Fruit fly (Drosophila melanogaster) whole organism, prepupa: ENCODE data around the gene CG43678.

ENCODE experiments used
- CG16779 ChIP-seq: fragments of 200-800 bp; sonication (Bioruptor generic); optimal IDR thresholded peaks from 3 replicates; lab custom pipeline; 2017; ENCODE audit warnings: missing biosample characterization, mild to moderate bottlenecking, missing genetic modification characterization
- CG31627 ChIP-seq: fragments of 200-800 bp; sonication (Bioruptor generic); optimal IDR thresholded peaks from 3 replicates; lab custom pipeline; 2016; ENCODE audit warnings: missing biosample characterization, missing genetic modification characterization
- CG3919 ChIP-seq: fragments of 200-800 bp; sonication (Bioruptor generic); optimal IDR thresholded peaks from 3 replicates; lab custom pipeline; 2016; ENCODE audit warnings: missing biosample characterization, missing genetic modification characterization
- CG4318 ChIP-seq: fragments of 200-800 bp; sonication (Bioruptor generic); optimal IDR thresholded peaks from 3 replicates; lab custom pipeline; 2017; ENCODE audit warnings: missing biosample characterization, mild to moderate bottlenecking, missing genetic modification characterization
- CG6792 ChIP-seq: fragments of 200-800 bp; sonication (Bioruptor generic); optimal IDR thresholded peaks from 3 replicates; lab custom pipeline; 2016; ENCODE audit warnings: missing biosample characterization, missing genetic modification characterization
- CG6808 ChIP-seq: fragments of 200-800 bp; sonication (Bioruptor generic); optimal IDR thresholded peaks from 3 replicates; lab custom pipeline; 2017; ENCODE audit warnings: missing biosample characterization, missing genetic modification characterization, mild to moderate bottlenecking, moderate library complexity, missing genetic modification reagents
- CG6854 ChIP-seq: fragments of 200-800 bp; sonication (Bioruptor generic); optimal IDR thresholded peaks from 2 replicates; lab custom pipeline; 2017; ENCODE audit warnings: missing biosample characterization, mild to moderate bottlenecking, missing genetic modification characterization
- Eip78C ChIP-seq: fragments of 200-800 bp; sonication (Bioruptor generic); peaks from one replicate; lab custom pipeline; 2016; ENCODE audit warnings: missing biosample characterization, missing genetic modification characterization
- Hr39 ChIP-seq: fragments of 200-800 bp; sonication (Bioruptor generic); optimal IDR thresholded peaks from 2 replicates; lab custom pipeline; 2016; ENCODE audit warnings: missing biosample characterization, missing genetic modification characterization
- Sox102F ChIP-seq: fragments of 200-800 bp; sonication (Bioruptor generic); optimal IDR thresholded peaks from 2 replicates; lab custom pipeline; 2016; ENCODE audit warnings: missing biosample characterization, mild to moderate bottlenecking, missing genetic modification characterization
- Sox14 ChIP-seq: fragments of 200-800 bp; sonication (Bioruptor generic); optimal IDR thresholded peaks from 3 replicates; lab custom pipeline; 2016; ENCODE audit warnings: missing biosample characterization, missing genetic modification characterization
- dsx ChIP-seq: fragments of 200-800 bp; optimal IDR thresholded peaks from 3 replicates; lab custom pipeline; 2019; ENCODE audit warnings: missing biosample characterization, mild to moderate bottlenecking, missing genetic modification characterization, moderate library complexity; ENCODE audit not compliant: poor library complexity, severe bottlenecking
- pdm3 ChIP-seq: fragments of 200-800 bp; sonication (Bioruptor generic); optimal IDR thresholded peaks from 3 replicates; lab custom pipeline; 2016; ENCODE audit warnings: missing biosample characterization, missing genetic modification characterization
- vri ChIP-seq: fragments of 200-800 bp; sonication (Bioruptor generic); optimal IDR thresholded peaks from 3 replicates; lab custom pipeline; 2016; ENCODE audit warnings: missing biosample characterization, mild to moderate bottlenecking, missing genetic modification characterization

DNA sequence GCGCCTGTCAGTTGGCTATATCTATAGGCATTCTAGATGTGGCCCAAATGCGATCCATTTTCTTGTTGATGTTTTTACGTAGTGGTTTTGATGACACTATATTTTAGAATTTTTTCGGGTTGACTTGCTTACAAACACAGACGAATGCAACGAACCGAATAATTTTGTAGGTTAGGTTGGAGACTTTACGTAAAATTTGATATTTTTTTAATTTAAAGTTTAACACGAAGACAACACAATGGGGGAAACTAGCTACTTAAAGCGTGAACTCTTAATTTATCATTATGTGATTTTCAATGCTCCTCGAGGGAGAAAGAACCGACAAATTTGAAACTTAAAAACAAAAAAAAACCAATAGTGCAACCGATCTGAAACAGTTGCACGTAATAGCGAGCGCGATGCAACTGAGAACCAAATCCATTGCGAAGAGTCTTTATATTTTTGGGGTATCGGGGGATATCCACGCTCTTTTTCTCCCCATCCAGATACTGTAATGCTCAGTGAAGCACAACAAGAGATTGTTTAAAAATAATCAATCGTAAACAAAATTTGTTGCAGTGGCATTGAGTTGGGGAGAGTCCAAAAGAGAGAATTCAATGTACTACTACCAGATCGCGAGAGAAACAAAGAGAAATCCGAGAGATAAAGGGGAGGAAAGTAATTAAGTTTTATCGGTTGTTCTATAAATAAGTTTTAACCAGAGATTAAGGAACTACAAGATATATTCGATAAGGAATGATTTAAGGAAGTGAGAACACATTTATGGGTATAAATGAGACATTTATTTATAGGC is 40.8 kb upstream of the CG43678 start:
- no peak for TF ChIP-seq CG16779 (tag; lab: Kevin White, UChicago)
- TF ChIP-seq vri (GFP tag; lab: Kevin White, UChicago), result no peak
- TF ChIP-seq CG4318, result no peak
- TF ChIP-seq CG6854 (GFP tag; lab: Kevin White, UChicago), result no peak
- TF ChIP-seq pdm3, result no peak
- no peak for TF ChIP-seq Eip78C
- TF ChIP-seq Sox14, result no peak
- TF ChIP-seq CG31627 (GFP tag; lab: Kevin White, UChicago), result no peak
- no peak for TF ChIP-seq Hr39 (GFP tag; lab: Kevin White, UChicago)
- TF ChIP-seq CG6792, result no peak
- TF ChIP-seq dsx (GFP tag; lab: Kevin White, UChicago), result no peak
- TF ChIP-seq CG6808, result no peak
- no peak for TF ChIP-seq Sox102F
- TF ChIP-seq CG3919 (GFP tag; lab: Kevin White, UChicago), result no peak
